Fruit fly (Drosophila melanogaster) whole organism, embryonic: ENCODE measurements around the gene CG10195.

Experiments
- Abd-B ChIP-seq: fragments of 200-800 bp; sonication (Bioruptor generic); optimal IDR thresholded peaks from 2 replicates; lab custom pipeline; 2018; ENCODE audit warnings: missing biosample characterization, mild to moderate bottlenecking, missing genetic modification characterization, moderate library complexity
- CG10979 ChIP-seq: fragments of 200-800 bp; sonication (Bioruptor generic); optimal IDR thresholded peaks from 2 replicates; lab custom pipeline; 2018; ENCODE audit warnings: missing biosample characterization, mild to moderate bottlenecking, missing genetic modification characterization, moderate library complexity
- CG11247 ChIP-seq: fragments of 200-800 bp; sonication (Bioruptor generic); IDR thresholded peaks from 2 replicates; pipeline ENCODE4 v1.3.6; 2022; ENCODE audit warnings: missing biosample characterization, missing genetic modification characterization
- CG13624 ChIP-seq: fragments of 200-800 bp; sonication (Bioruptor generic); optimal IDR thresholded peaks from 2 replicates; lab custom pipeline; 2016; ENCODE audit warnings: missing biosample characterization, missing genetic modification characterization
- CG14710 ChIP-seq: fragments of 200-800 bp; sonication (Bioruptor generic); optimal IDR thresholded peaks from 3 replicates; lab custom pipeline; 2019; ENCODE audit warnings: missing biosample characterization, mild to moderate bottlenecking, missing genetic modification characterization, moderate library complexity
- CG14860 ChIP-seq: fragments of 200-800 bp; sonication (Bioruptor generic); IDR thresholded peaks from 3 replicates; pipeline ENCODE4 v1.3.6; 2022; ENCODE audit warnings: missing biosample characterization, missing genetic modification characterization; ENCODE audit not compliant: partially characterized antibody
- CG18262 ChIP-seq: fragments of 200-800 bp; optimal IDR thresholded peaks from 3 replicates; lab custom pipeline; 2019; ENCODE audit warnings: missing biosample characterization, mild to moderate bottlenecking, missing genetic modification characterization, moderate library complexity
- CG2199 ChIP-seq: fragments of 200-800 bp; sonication (Bioruptor generic); IDR thresholded peaks from 3 replicates; pipeline ENCODE4 v1.3.6; 2022; ENCODE audit warnings: missing biosample characterization, missing genetic modification characterization
- CG31441 ChIP-seq: fragments of 200-800 bp; sonication (Bioruptor generic); IDR thresholded peaks from 2 replicates; pipeline ENCODE4 v1.3.6; 2022; ENCODE audit warnings: missing biosample characterization, missing genetic modification characterization
- CG42726 ChIP-seq: fragments of 200-800 bp; sonication (Bioruptor generic); IDR thresholded peaks from 2 replicates; pipeline ENCODE4 v1.3.6; 2022; ENCODE audit warnings: missing biosample characterization, missing genetic modification characterization; ENCODE audit not compliant: partially characterized antibody
- CG4707 ChIP-seq: fragments of 200-800 bp; sonication (Bioruptor generic); optimal IDR thresholded peaks from 2 replicates; lab custom pipeline; 2018; ENCODE audit warnings: missing biosample characterization, mild to moderate bottlenecking, missing genetic modification characterization, moderate library complexity
- CG6654 ChIP-seq: fragments of 200-800 bp; sonication (Bioruptor generic); optimal IDR thresholded peaks from 2 replicates; lab custom pipeline; 2017; ENCODE audit warnings: missing biosample characterization, mild to moderate bottlenecking, missing genetic modification characterization
- CG6791 ChIP-seq: fragments of 200-800 bp; sonication (Bioruptor generic); IDR thresholded peaks from 3 replicates; pipeline ENCODE4 v1.3.6; 2022; ENCODE audit warnings: missing biosample characterization, missing genetic modification characterization; ENCODE audit not compliant: partially characterized antibody
- CG8359 ChIP-seq: fragments of 200-800 bp; sonication (Bioruptor generic); optimal IDR thresholded peaks from 2 replicates; lab custom pipeline; 2017; ENCODE audit warnings: missing biosample characterization, mild to moderate bottlenecking, missing genetic modification characterization, borderline replicate concordance
- CG8478 ChIP-seq: fragments of >200 bp; optimal IDR thresholded peaks from 2 replicates; lab custom pipeline; 2018
- CG9797 ChIP-seq: fragments of 200-800 bp; sonication (Bioruptor generic); optimal IDR thresholded peaks from 3 replicates; lab custom pipeline; 2018; ENCODE audit warnings: missing biosample characterization, mild to moderate bottlenecking, missing genetic modification characterization
- CG9876 ChIP-seq: fragments of 200-800 bp; sonication (Bioruptor generic); optimal IDR thresholded peaks from 2 replicates; lab custom pipeline; 2016; ENCODE audit warnings: missing biosample characterization, missing genetic modification characterization
- Dll ChIP-seq: fragments of 200-800 bp; sonication (Bioruptor generic); IDR thresholded peaks from 4 replicates; pipeline ENCODE4 v1.3.6; 2022; ENCODE audit warnings: missing biosample characterization, missing genetic modification characterization; ENCODE audit not compliant: partially characterized antibody
- HLH4C ChIP-seq: fragments of 200-800 bp; sonication (Bioruptor generic); IDR thresholded peaks from 3 replicates; pipeline ENCODE4 v1.3.6; 2022; ENCODE audit warnings: missing biosample characterization, missing genetic modification characterization; ENCODE audit not compliant: partially characterized antibody
- Hey ChIP-seq: fragments of 200-800 bp; sonication (Bioruptor generic); optimal IDR thresholded peaks from 3 replicates; lab custom pipeline; 2018; ENCODE audit warnings: missing biosample characterization, mild to moderate bottlenecking, missing genetic modification characterization
- HmgZ ChIP-seq: fragments of 200-800 bp; sonication (Bioruptor generic); optimal IDR thresholded peaks from 2 replicates; lab custom pipeline; 2018; ENCODE audit warnings: missing biosample characterization, mild to moderate bottlenecking, missing genetic modification characterization
- Hmr ChIP-seq: fragments of 200-800 bp; sonication (Bioruptor generic); optimal IDR thresholded peaks from 3 replicates; lab custom pipeline; 2017; ENCODE audit warnings: mild to moderate bottlenecking, missing biosample characterization, missing genetic modification reagents, missing genetic modification characterization
- Opbp ChIP-seq: fragments of 200-800 bp; sonication (Bioruptor generic); IDR thresholded peaks from 3 replicates; pipeline ENCODE4 v1.3.6; 2022; ENCODE audit warnings: missing biosample characterization, missing genetic modification characterization; ENCODE audit not compliant: partially characterized antibody
- Scr ChIP-seq: fragments of 200-800 bp; sonication (Bioruptor generic); IDR thresholded peaks from 2 replicates; pipeline ENCODE4 v1.3.6; 2022; ENCODE audit warnings: missing biosample characterization, missing genetic modification characterization; ENCODE audit not compliant: partially characterized antibody
- ci ChIP-seq: fragments of 200-800 bp; sonication (Bioruptor generic); IDR thresholded peaks from 3 replicates; pipeline ENCODE4 v1.3.6; 2022; ENCODE audit warnings: missing biosample characterization, missing genetic modification characterization
- crol ChIP-seq: fragments of 200-800 bp; sonication (Bioruptor generic); IDR thresholded peaks from 2 replicates; pipeline ENCODE4 v1.3.6; 2022; ENCODE audit warnings: missing biosample characterization, missing genetic modification characterization
- dan ChIP-seq: fragments of 200-800 bp; sonication (Bioruptor generic); IDR thresholded peaks from 2 replicates; pipeline ENCODE4 v1.3.6; 2022; ENCODE audit warnings: missing biosample characterization, missing genetic modification characterization
- ftz-f1 ChIP-seq: fragments of 200-800 bp; sonication (Bioruptor generic); optimal IDR thresholded peaks from 2 replicates; lab custom pipeline; 2016; ENCODE audit warnings: missing biosample characterization, missing genetic modification characterization
- gcm ChIP-seq: fragments of 200-800 bp; sonication (Bioruptor generic); optimal IDR thresholded peaks from 2 replicates; lab custom pipeline; 2019; ENCODE audit warnings: missing biosample characterization, mild to moderate bottlenecking, missing genetic modification characterization, moderate library complexity
- hkb ChIP-seq, 2 experiments: fragments of 200-800 bp in 1 of 2; fragments of >200 bp in 1 of 2; sonication (Bioruptor generic) in 1 of 2; IDR thresholded peaks in 1 of 2; optimal IDR thresholded peaks in 1 of 2; 2 replicates each; pipeline versions ENCODE4 v1.3.6 to Lab custom; 2017 to 2022; ENCODE audit warnings: missing biosample characterization in 1 of 2, missing genetic modification characterization in 1 of 2
- lola ChIP-seq, 3 experiments: fragments of >200 bp in 2 of 3; fragments of 200-800 bp in 1 of 3; sonication (Bioruptor generic) in 1 of 3; optimal IDR thresholded peaks; 2 replicates each; lab custom pipeline; 2017 to 2019; ENCODE audit warnings: missing biosample characterization in 3 of 3, missing genetic modification characterization in 3 of 3, mild to moderate bottlenecking in 1 of 3, moderate library complexity in 1 of 3
- nerfin-1 ChIP-seq: fragments of 200-800 bp; sonication (Bioruptor generic); optimal IDR thresholded peaks from 3 replicates; lab custom pipeline; 2019; ENCODE audit warnings: missing biosample characterization, mild to moderate bottlenecking, missing genetic modification characterization, moderate library complexity
- nerfin-2 ChIP-seq: fragments of 200-800 bp; sonication (Bioruptor generic); IDR thresholded peaks from 2 replicates; pipeline ENCODE4 v1.3.6; 2022; ENCODE audit warnings: missing biosample characterization, missing genetic modification characterization; ENCODE audit not compliant: partially characterized antibody
- pho ChIP-seq: fragments of 200-800 bp; sonication (Bioruptor generic); optimal IDR thresholded peaks from 2 replicates; lab custom pipeline; 2016; ENCODE audit warnings: missing biosample characterization, missing genetic modification characterization
- ranshi ChIP-seq: fragments of 200-800 bp; sonication (Bioruptor generic); IDR thresholded peaks from 2 replicates; pipeline ENCODE4 v1.3.6; 2022; ENCODE audit warnings: missing biosample characterization, missing genetic modification characterization
- run ChIP-seq: fragments of 200-800 bp; sonication (Bioruptor generic); optimal IDR thresholded peaks from 3 replicates; lab custom pipeline; 2018; ENCODE audit warnings: missing biosample characterization, mild to moderate bottlenecking, missing genetic modification characterization
- scrt ChIP-seq: fragments of 200-800 bp; sonication (Bioruptor generic); optimal IDR thresholded peaks from 2 replicates; lab custom pipeline; 2018; ENCODE audit warnings: missing biosample characterization, mild to moderate bottlenecking, missing genetic modification characterization, moderate library complexity
- sens ChIP-seq: fragments of 200-800 bp; sonication (Bioruptor generic); peaks from one replicate; lab custom pipeline; 2016; ENCODE audit warnings: missing biosample characterization, missing genetic modification characterization
- sna ChIP-seq: fragments of 200-800 bp; sonication (Bioruptor generic); IDR thresholded peaks from 2 replicates; pipeline ENCODE4 v1.3.6; 2022; ENCODE audit warnings: missing biosample characterization, missing genetic modification characterization; ENCODE audit not compliant: partially characterized antibody
- sqz ChIP-seq: fragments of 200-800 bp; sonication (Bioruptor generic); optimal IDR thresholded peaks from 3 replicates; lab custom pipeline; 2018; ENCODE audit warnings: missing biosample characterization, mild to moderate bottlenecking, missing genetic modification characterization
- sug ChIP-seq: fragments of 200-800 bp; optimal IDR thresholded peaks from 2 replicates; lab custom pipeline; 2019; ENCODE audit warnings: missing biosample characterization, mild to moderate bottlenecking, missing genetic modification characterization, moderate library complexity

Gene CG10195

dm6 chr2L:19489997-19490461, 5.5 kb upstream of the CG10195 start, which contains the start of the genes CG10194 and CG18094 (continued):
- no peak for TF ChIP-seq lola (GFP tag; optimal IDR thresholded peaks at IDR 0.05; lab: Kevin White, UChicago)
- TF ChIP-seq, all 482 proteins: peak for 130

- no peak for TF ChIP-seq CG9797
Observed at dm6 chr2L:19487190-19487589, 2.7 kb upstream of the CG10195 start, which contains the start of gene CG13083. TSS of gene CG13083 (plus strand) at chr2L:19487490.

DNA sequence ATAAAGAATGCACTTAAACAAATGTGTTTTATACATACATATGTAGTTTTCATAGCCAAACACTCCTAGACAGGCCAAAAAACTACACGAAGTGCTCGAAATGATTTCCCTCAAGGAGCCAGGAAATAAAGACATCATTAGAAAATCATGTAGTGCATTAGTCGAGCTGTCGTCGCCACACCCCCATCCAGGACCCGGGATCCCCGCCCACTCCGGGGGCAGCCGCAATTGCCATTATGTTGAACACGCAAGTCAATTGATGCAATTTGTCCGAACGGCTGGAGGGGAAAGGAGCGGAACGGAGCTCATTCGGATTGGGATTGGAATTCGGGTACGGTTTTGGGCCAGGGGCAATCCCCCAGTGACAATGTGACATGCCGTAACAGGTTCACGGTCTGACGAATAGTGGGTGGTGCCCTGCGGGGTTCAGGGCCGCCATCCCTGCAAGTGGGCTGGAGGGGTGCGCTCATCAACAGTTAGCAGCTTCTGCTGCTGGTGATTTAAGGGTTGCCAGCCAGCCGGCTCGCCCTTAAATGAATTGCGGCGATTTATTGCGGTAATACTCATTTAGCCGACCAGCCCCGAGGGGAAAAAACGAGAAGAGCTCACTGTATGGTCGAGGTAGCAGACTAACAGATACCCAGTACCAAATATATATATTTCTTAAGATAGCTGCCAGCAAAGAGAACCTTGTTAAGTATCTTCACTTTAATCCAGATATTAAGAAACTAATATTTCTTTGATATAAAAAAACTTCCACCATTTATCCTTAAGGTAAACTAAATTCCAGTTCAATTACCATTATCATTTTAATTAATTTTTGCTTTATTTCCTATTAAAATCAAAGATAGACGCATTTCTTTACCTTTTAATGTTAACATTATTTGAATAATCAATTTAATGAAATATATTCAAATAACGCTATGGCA, 3.8 kb downstream of the CG10195 start:
- TF ChIP-seq CG11247 (GFP tag; lab: Robert Waterston, UW) (0 out of 2 replicates have a peak, but pooled peaks have one; percentile 35), scrt (peak; percentile 28), dan (no peak), Hey (tag; lab: Kevin White, UChicago) (peak; percentile 17), CG2199 (GFP tag; lab: Robert Waterston, UW) (no peak), Hmr (GFP tag; lab: Kevin White, UChicago) (no peak), run (tag; lab: Kevin White, UChicago) (peak; percentile 30), CG14710 (tag; lab: Kevin White, UChicago) (peak; percentile 3), crol (peak; percentile 74), CG8359 (GFP tag; lab: Kevin White, UChicago) (no peak), CG13624 (GFP tag; lab: Kevin White, UChicago) (no peak), sens (peak; percentile 67), sna (GFP tag; lab: Robert Waterston, UW) (0 out of 2 replicates have a peak, but pooled peaks have one; percentile 27), nerfin-2 (GFP tag; lab: Robert Waterston, UW) (peak; percentile 43; the same call in 1 of the 2 replicates), CG6654 (GFP tag; lab: Kevin White, UChicago) (no peak), sqz (no peak), CG4707 (GFP tag; lab: Kevin White, UChicago) (no peak), CG31441 (GFP tag; lab: Robert Waterston, UW) (no peak), Dll (GFP tag; lab: Robert Waterston, UW) (0 out of 4 replicates have a peak, but pooled peaks have one; percentile 15), ftz-f1 (no peak), ranshi (GFP tag; lab: Robert Waterston, UW) (no peak), CG8478 (no peak), Opbp (GFP tag; lab: Robert Waterston, UW) (0 out of 3 replicates have a peak, but pooled peaks have one; percentile 20), pho (GFP tag; lab: Kevin White, UChicago) (no peak), hkb (optimal IDR thresholded peaks at IDR 0.05; lab: Kevin White, UChicago) (no peak), hkb (GFP tag; IDR thresholded peaks at IDR 0.05; lab: Robert Waterston, UW) (peak; percentile 36; the same call in 1 of the 2 replicates), ci (GFP tag; lab: Robert Waterston, UW) (no peak), CG14860 (GFP tag; lab: Robert Waterston, UW) (0 out of 3 replicates have a peak, but pooled peaks have one; percentile 32), HmgZ (tag; lab: Kevin White, UChicago) (no peak), Scr (GFP tag; lab: Robert Waterston, UW) (no peak; the same call in 1 of the 2 replicates), sug (tag; lab: Kevin White, UChicago) (no peak), CG9876 (no peak), CG18262 (tag; lab: Kevin White, UChicago) (peak; percentile 53), CG6791 (GFP tag; lab: Robert Waterston, UW) (peak; percentile 67), CG10979 (tag; lab: Kevin White, UChicago) (peak; percentile 8), CG42726 (GFP tag; lab: Robert Waterston, UW) (no peak), Abd-B (GFP tag; lab: Kevin White, UChicago) (no peak), HLH4C (peak; percentile 38; the same call in 1 of the 3 replicates), nerfin-1 (tag; lab: Kevin White, UChicago) (peak; percentile 93), gcm (GFP tag; lab: Kevin White, UChicago) (no peak)
